Fruit fly (Drosophila melanogaster): ENCODE data around the gene CG14131.

DNA sequence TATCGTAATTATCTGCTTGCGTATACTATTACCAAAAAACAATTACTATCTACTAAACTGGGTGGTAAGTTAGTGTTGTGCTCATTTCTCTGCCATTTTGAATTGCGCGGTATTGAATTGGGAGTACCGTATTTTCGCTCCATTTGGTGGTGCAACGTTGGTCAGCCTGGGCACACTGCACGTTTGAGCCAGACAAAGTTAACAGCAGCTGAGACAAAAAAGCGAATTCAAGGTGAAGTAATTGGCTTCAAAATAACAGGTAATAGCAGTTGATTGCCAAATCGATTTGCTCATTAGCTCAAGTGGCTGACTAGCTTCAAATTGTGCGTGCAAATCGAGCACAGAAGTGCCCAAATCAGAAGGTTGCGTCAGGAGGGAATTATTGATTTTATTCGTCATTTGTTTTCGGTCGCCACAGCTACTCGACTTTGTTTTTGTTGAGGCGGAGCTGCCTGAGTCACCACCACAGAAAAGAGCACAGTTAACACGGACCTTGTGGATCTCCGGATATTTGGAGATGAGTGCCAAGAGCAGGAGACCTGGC is 18.6 kb downstream of the CG14131 start, which contains the start of gene Klp68D:
- no peak for TF ChIP-seq EcR (GFP tag; optimal IDR thresholded peaks at IDR 0.05)
- TF ChIP-seq Dll (optimal IDR thresholded peaks at IDR 0.05): no peak
- TF ChIP-seq CG8478 (optimal IDR thresholded peaks at IDR 0.05): no peak
- no peak for TF ChIP-seq pan (optimal IDR thresholded peaks at IDR 0.05)
